Worm (Caenorhabditis elegans) whole organism, L1 larva: ENCODE data around the gene R03G8.3.

ENCODE experiments used
- C34B4.2 ChIP-seq: sonication (generic microtip); optimal IDR thresholded peaks from 2 replicates; lab custom pipeline; 2017; ENCODE audit warnings: mild to moderate bottlenecking, missing genetic modification characterization, missing compliant biosample characterization
- ceh-63 ChIP-seq: fragments of 200-800 bp; sonication (Bioruptor generic); optimal IDR thresholded peaks from 2 replicates; lab custom pipeline; 2018; ENCODE audit warnings: mild to moderate bottlenecking, missing genetic modification characterization, missing compliant biosample characterization
- ceh-8 ChIP-seq: fragments of 200-800 bp; sonication (Bioruptor generic); optimal IDR thresholded peaks from 2 replicates; lab custom pipeline; 2018; ENCODE audit warnings: mild to moderate bottlenecking, missing genetic modification characterization, moderate library complexity, missing compliant biosample characterization
- ceh-88 ChIP-seq: fragments of 200-800 bp; sonication (Bioruptor generic); IDR thresholded peaks from 2 replicates; pipeline ENCODE4 v1.3.6; 2022; ENCODE audit warnings: missing genetic modification characterization, missing compliant biosample characterization
- ces-1 ChIP-seq: fragments of 150-350 bp; optimal IDR thresholded peaks from 2 replicates; lab custom pipeline; 2014; ENCODE audit warnings: missing biosample characterization, missing genetic modification reagents, missing genetic modification characterization
- dpl-1 ChIP-seq, 3 experiments: fragments of 150-350 bp in 2 of 3; sonication (generic microtip) in 1 of 3; optimal IDR thresholded peaks; 2 replicates each; lab custom pipeline; 2014 to 2017; ENCODE audit warnings: missing biosample characterization in 3 of 3, missing genetic modification characterization in 3 of 3, missing genetic modification reagents in 3 of 3
- dsc-1 ChIP-seq: sonication (generic microtip); optimal IDR thresholded peaks from 2 replicates; lab custom pipeline; 2016; ENCODE audit warnings: mild to moderate bottlenecking, missing genetic modification characterization, missing compliant biosample characterization
- efl-1 ChIP-seq, 4 experiments: fragments of 150-350 bp; optimal IDR thresholded peaks in 3 of 4; peaks in 1 of 4; 1 replicate in 1 of 4; 2 replicates in 3 of 4; lab custom pipeline; 2014; ENCODE audit warnings: missing biosample characterization in 2 of 4, missing genetic modification characterization in 2 of 4, missing genetic modification reagents in 2 of 4
- efl-3 ChIP-seq: fragments of 200-800 bp; sonication (Bioruptor generic); optimal IDR thresholded peaks from 2 replicates; lab custom pipeline; 2018; ENCODE audit warnings: mild to moderate bottlenecking, missing genetic modification characterization, missing compliant biosample characterization
- egl-27 ChIP-seq, 2 experiments: fragments of 150-350 bp in 1 of 2; sonication (generic microtip); optimal IDR thresholded peaks; 3 replicates each; lab custom pipeline; 2017 to 2018; ENCODE audit warnings: missing biosample characterization in 2 of 2, missing genetic modification characterization in 2 of 2, missing genetic modification reagents in 2 of 2
- elt-2 ChIP-seq: sonication (generic microtip); optimal IDR thresholded peaks from 2 replicates; lab custom pipeline; 2016; ENCODE audit warnings: missing genetic modification characterization, mild to moderate bottlenecking, inconsistent platforms, missing compliant biosample characterization, missing genetic modification reagents
- elt-3 ChIP-seq, 6 experiments: fragments of 150-350 bp in 1 of 6; sonication (generic microtip); optimal IDR thresholded peaks; 2 replicates each; lab custom pipeline; 2017 to 2018; ENCODE audit warnings: missing biosample characterization in 6 of 6, missing genetic modification characterization in 6 of 6, inconsistent platforms in 1 of 6
- fkh-4 ChIP-seq: sonication (generic microtip); optimal IDR thresholded peaks from 2 replicates; lab custom pipeline; 2016; ENCODE audit warnings: missing compliant biosample characterization, missing genetic modification characterization, borderline replicate concordance
- fkh-8 ChIP-seq: sonication (generic microtip); optimal IDR thresholded peaks from 2 replicates; lab custom pipeline; 2016; ENCODE audit warnings: mild to moderate bottlenecking, missing genetic modification characterization, missing compliant biosample characterization
- hlh-17 ChIP-seq: fragments of 200-800 bp; sonication (Bioruptor generic); optimal IDR thresholded peaks from 2 replicates; lab custom pipeline; 2018; ENCODE audit warnings: missing genetic modification characterization, mild to moderate bottlenecking, missing compliant biosample characterization, moderate library complexity, borderline replicate concordance
- lin-35 ChIP-seq, 2 experiments: fragments of 150-350 bp; optimal IDR thresholded peaks; 2 replicates each; lab custom pipeline; 2014; ENCODE audit warnings: missing biosample characterization in 2 of 2, missing genetic modification characterization in 2 of 2, missing genetic modification reagents in 2 of 2
- lir-3 ChIP-seq: sonication (generic microtip); optimal IDR thresholded peaks from 2 replicates; lab custom pipeline; 2016; ENCODE audit warnings: mild to moderate bottlenecking, missing genetic modification characterization, moderate library complexity, missing compliant biosample characterization; ENCODE audit not compliant: poor library complexity
- mab-9 ChIP-seq: fragments of 200-800 bp; sonication (Bioruptor generic); IDR thresholded peaks from 2 replicates; pipeline ENCODE4 v1.3.6; 2022; ENCODE audit warnings: missing genetic modification reagents, missing genetic modification characterization, missing compliant biosample characterization
- nhr-11 ChIP-seq: fragments of 150-350 bp; optimal IDR thresholded peaks from 2 replicates; lab custom pipeline; 2014; ENCODE audit warnings: missing biosample characterization, missing genetic modification characterization
- nhr-12 ChIP-seq: sonication (generic microtip); optimal IDR thresholded peaks from 2 replicates; lab custom pipeline; 2017; ENCODE audit warnings: missing biosample characterization, missing genetic modification characterization
- nhr-20 ChIP-seq: sonication (generic microtip); optimal IDR thresholded peaks from 2 replicates; lab custom pipeline; 2016; ENCODE audit warnings: mild to moderate bottlenecking, missing genetic modification characterization, missing compliant biosample characterization
- nhr-28 ChIP-seq: fragments of 150-350 bp; optimal IDR thresholded peaks from 2 replicates; lab custom pipeline; 2014; ENCODE audit warnings: missing biosample characterization, missing genetic modification characterization
- nhr-85 ChIP-seq: sonication (generic microtip); peaks from one replicate; lab custom pipeline; 2016; ENCODE audit warnings: missing genetic modification characterization, inconsistent platforms, missing compliant biosample characterization
- nhr-90 ChIP-seq: sonication (generic microtip); optimal IDR thresholded peaks from 2 replicates; lab custom pipeline; 2016; ENCODE audit warnings: mild to moderate bottlenecking, missing genetic modification characterization, missing compliant biosample characterization; ENCODE audit not compliant: poor library complexity
- pag-3 ChIP-seq: sonication (generic microtip); optimal IDR thresholded peaks from 2 replicates; lab custom pipeline; 2017; ENCODE audit warnings: missing genetic modification characterization, mild to moderate bottlenecking, missing compliant biosample characterization, antibody characterized with exemption, borderline replicate concordance; ENCODE audit not compliant: insufficient read depth
- pqm-1 ChIP-seq: sonication (generic microtip); optimal IDR thresholded peaks from 3 replicates; lab custom pipeline; 2017; ENCODE audit warnings: missing biosample characterization, missing genetic modification characterization
- rnt-1 ChIP-seq: sonication (generic microtip); optimal IDR thresholded peaks from 2 replicates; lab custom pipeline; 2016; ENCODE audit warnings: mild to moderate bottlenecking, missing genetic modification characterization, moderate library complexity, missing compliant biosample characterization
- sup-37 ChIP-seq: fragments of 200-800 bp; sonication (Bioruptor generic); optimal IDR thresholded peaks from 2 replicates; lab custom pipeline; 2018; ENCODE audit warnings: mild to moderate bottlenecking, missing genetic modification characterization, missing compliant biosample characterization
- tbx-2 ChIP-seq: sonication (generic microtip); optimal IDR thresholded peaks from 2 replicates; lab custom pipeline; 2016; ENCODE audit warnings: missing genetic modification characterization, missing compliant biosample characterization
- tlp-1 ChIP-seq: fragments of 150-350 bp; optimal IDR thresholded peaks from 2 replicates; lab custom pipeline; 2014; ENCODE audit warnings: missing biosample characterization, missing genetic modification characterization
- unc-130 ChIP-seq: fragments of 150-350 bp; optimal IDR thresholded peaks from 2 replicates; lab custom pipeline; 2017; ENCODE audit warnings: missing biosample characterization, missing genetic modification characterization, inconsistent platforms
- unc-30 ChIP-seq: sonication (generic microtip); optimal IDR thresholded peaks from 2 replicates; lab custom pipeline; 2017; ENCODE audit warnings: missing biosample characterization, missing genetic modification characterization
- unc-62 ChIP-seq: fragments of 150-350 bp; optimal IDR thresholded peaks from 2 replicates; lab custom pipeline; 2014; ENCODE audit warnings: missing biosample characterization, missing genetic modification reagents, missing genetic modification characterization
- unc-86 ChIP-seq: sonication (generic microtip); optimal IDR thresholded peaks from 2 replicates; lab custom pipeline; 2016; ENCODE audit warnings: missing genetic modification characterization, missing compliant biosample characterization
- unc-98 ChIP-seq: fragments of 200-800 bp; sonication (Bioruptor generic); IDR thresholded peaks from 2 replicates; pipeline ENCODE4 v1.3.6; 2022; ENCODE audit warnings: missing genetic modification characterization, missing compliant biosample characterization
- zag-1 ChIP-seq: fragments of 150-350 bp; optimal IDR thresholded peaks from 2 replicates; lab custom pipeline; 2014; ENCODE audit warnings: missing biosample characterization, missing genetic modification characterization
- zip-4 ChIP-seq: fragments of 200-800 bp; sonication (Bioruptor generic); optimal IDR thresholded peaks from 2 replicates; lab custom pipeline; 2018; ENCODE audit warnings: mild to moderate bottlenecking, missing genetic modification characterization, moderate library complexity, missing compliant biosample characterization
- ztf-11 ChIP-seq, 2 experiments: sonication (generic microtip); optimal IDR thresholded peaks; 2 replicates each; lab custom pipeline; 2016 to 2017; ENCODE audit warnings: missing genetic modification characterization in 2 of 2, missing biosample characterization in 1 of 2, missing compliant biosample characterization in 1 of 2

R03G8.3 gene

DNA sequence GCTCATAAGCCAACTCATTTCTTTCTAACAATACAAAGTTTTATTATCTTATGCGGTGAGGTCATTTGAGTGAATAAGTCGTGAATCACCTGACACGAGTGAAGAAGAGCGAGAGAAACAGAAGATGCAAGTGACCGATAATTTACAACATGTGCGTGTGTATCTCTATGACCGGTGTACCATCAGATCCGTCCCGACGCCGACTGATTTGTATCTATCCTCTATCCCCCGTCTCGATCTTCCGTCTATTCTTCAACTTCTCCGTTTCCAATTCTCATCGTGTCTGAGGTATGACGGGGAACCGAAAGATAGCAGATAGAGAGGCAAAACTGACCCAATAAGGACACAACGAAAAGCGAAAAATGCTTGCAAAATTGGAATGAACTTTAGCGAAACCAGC is 50.7 kb downstream of the R03G8.3 start, which contains the start of gene F09A5.3 (continued):
- TF ChIP-seq elt-2 (tag; lab: Kevin White, UChicago) (no peak), mab-9 (no peak), fkh-8 (tag; lab: Kevin White, UChicago) (no peak), nhr-12 (tag; lab: Kevin White, UChicago) (no peak), nhr-28 (no peak), pqm-1 (no peak), lir-3 (tag; lab: Kevin White, UChicago) (peak; percentile 47), nhr-90 (tag; lab: Kevin White, UChicago) (peak; percentile 81), unc-62 (no peak), tbx-2 (tag; lab: Kevin White, UChicago) (no peak), hlh-17 (no peak), elt-3 (tag; optimal IDR thresholded peaks at IDR 0.05; lab: Kevin White, UChicago) (peak in 2 of 6 experiments; percentile 72 to 80), dsc-1 (tag; lab: Kevin White, UChicago) (peak; percentile 23), lin-35 (GFP tag; optimal IDR thresholded peaks at IDR 0.05; lab: Kevin White, UChicago) (peak in 1 of 2 experiments; percentile 73), C34B4.2 (tag; lab: Kevin White, UChicago) (no peak), rnt-1 (tag; lab: Kevin White, UChicago) (peak; percentile 57), ceh-8 (GFP tag; lab: Kevin White, UChicago) (no peak), unc-98 (GFP tag; lab: Robert Waterston, UW) (no peak), unc-30 (tag; lab: Kevin White, UChicago) (no peak), ztf-11 (tag; optimal IDR thresholded peaks at IDR 0.05; lab: Kevin White, UChicago) (no peak), unc-86 (tag; lab: Kevin White, UChicago) (no peak), nhr-85 (peak; percentile 96), nhr-20 (tag; lab: Kevin White, UChicago) (peak; percentile 83), fkh-4 (no peak), efl-3 (GFP tag; lab: Kevin White, UChicago) (no peak), ceh-63 (GFP tag; lab: Kevin White, UChicago) (no peak), pag-3 (tag; lab: Kevin White, UChicago) (no peak), ces-1 (GFP tag; lab: Kevin White, UChicago) (no peak), dpl-1 (GFP tag; optimal IDR thresholded peaks at IDR 0.05; lab: Kevin White, UChicago) (peak in 1 of 3 experiments; percentile 1), zip-4 (GFP tag; lab: Kevin White, UChicago) (no peak), ceh-88 (GFP tag; lab: Robert Waterston, UW) (no peak), sup-37 (GFP tag; lab: Kevin White, UChicago) (no peak), zag-1 (tag; lab: Kevin White, UChicago) (no peak), tlp-1 (no peak), egl-27 (tag; optimal IDR thresholded peaks at IDR 0.05; lab: Kevin White, UChicago) (no peak), unc-130 (tag; lab: Kevin White, UChicago) (peak; percentile 41)

DNA sequence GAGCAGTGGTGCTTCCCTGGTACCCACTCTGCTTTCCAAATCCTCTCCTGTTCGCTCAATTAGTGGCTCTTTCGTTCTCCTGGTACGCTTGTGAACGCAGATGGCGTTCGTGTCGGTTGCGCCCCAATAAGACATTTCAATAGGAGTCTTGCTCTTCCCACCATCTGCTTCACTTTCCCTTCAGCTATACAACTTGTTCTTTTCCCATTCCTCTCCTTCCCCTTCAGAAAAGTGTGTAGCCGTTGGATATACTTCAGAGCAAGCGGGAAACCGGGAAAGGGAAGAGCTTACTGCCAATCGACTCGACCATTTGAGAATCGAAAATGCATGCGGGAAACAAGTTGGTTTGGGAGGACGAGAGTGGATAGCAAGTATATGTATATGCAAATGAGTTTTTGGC is 52.5 kb downstream of the R03G8.3 start:
- TF ChIP-seq efl-1 (optimal IDR thresholded peaks at IDR 0.05; lab: Kevin White, UChicago) (no peak), efl-1 (GFP tag; optimal IDR thresholded peaks at IDR 0.05 in 1 of 2; lab: Kevin White, UChicago) (peak in 1 of 2 experiments; percentile 70), nhr-11 (tag; lab: Kevin White, UChicago) (no peak)
